Fruit fly (Drosophila melanogaster) whole organism, pupa: ENCODE results near the gene shep.

Experiments
- CG10348 ChIP-seq: fragments of 200-800 bp; sonication (Bioruptor generic); IDR thresholded peaks from 2 replicates; pipeline ENCODE4 v1.3.6; 2022; ENCODE audit warnings: missing biosample characterization, missing genetic modification characterization
- CG13204 ChIP-seq: fragments of 200-800 bp; sonication (Bioruptor generic); optimal IDR thresholded peaks from 2 replicates; lab custom pipeline; 2018; ENCODE audit warnings: missing biosample characterization, mild to moderate bottlenecking, missing genetic modification characterization, moderate library complexity
- CG14655 ChIP-seq: fragments of 200-800 bp; sonication (Bioruptor generic); optimal IDR thresholded peaks from 3 replicates; lab custom pipeline; 2017; ENCODE audit warnings: mild to moderate bottlenecking, missing biosample characterization, missing genetic modification reagents, missing genetic modification characterization
- CG4496 ChIP-seq: fragments of 200-800 bp; sonication (Bioruptor generic); IDR thresholded peaks from 3 replicates; pipeline ENCODE4 v1.3.6; 2022; ENCODE audit warnings: missing biosample characterization, missing genetic modification characterization
- CG8159 ChIP-seq: fragments of 200-800 bp; sonication (Bioruptor generic); optimal IDR thresholded peaks from 3 replicates; lab custom pipeline; 2018; ENCODE audit warnings: missing biosample characterization, mild to moderate bottlenecking, missing genetic modification characterization, moderate library complexity
- CG9948 ChIP-seq: fragments of 200-800 bp; sonication (Bioruptor generic); optimal IDR thresholded peaks from 2 replicates; lab custom pipeline; 2018; ENCODE audit warnings: missing biosample characterization, mild to moderate bottlenecking, missing genetic modification characterization, moderate library complexity
- EcR ChIP-seq: fragments of 200-800 bp; sonication (Bioruptor generic); optimal IDR thresholded peaks from 3 replicates; lab custom pipeline; 2019; ENCODE audit warnings: missing biosample characterization, missing genetic modification characterization, mild to moderate bottlenecking, moderate library complexity, missing genetic modification reagents
- Ets98B ChIP-seq: fragments of 200-800 bp; sonication (Bioruptor generic); IDR thresholded peaks from 2 replicates; pipeline ENCODE4 v1.3.6; 2022; ENCODE audit warnings: missing biosample characterization, missing genetic modification characterization
- Pif1A ChIP-seq: fragments of 200-800 bp; sonication (Bioruptor generic); optimal IDR thresholded peaks from 3 replicates; lab custom pipeline; 2016; ENCODE audit warnings: missing biosample characterization, missing genetic modification characterization
- Pif1B ChIP-seq: fragments of 200-800 bp; sonication (Bioruptor generic); optimal IDR thresholded peaks from 3 replicates; lab custom pipeline; 2016; ENCODE audit warnings: missing biosample characterization, missing genetic modification characterization
- Snoo ChIP-seq: fragments of 200-800 bp; sonication (Bioruptor generic); optimal IDR thresholded peaks from 3 replicates; lab custom pipeline; 2017; ENCODE audit warnings: missing biosample characterization, mild to moderate bottlenecking, missing genetic modification characterization, inconsistent platforms
- fd96Ca ChIP-seq: fragments of 200-800 bp; sonication (Bioruptor generic); IDR thresholded peaks from 3 replicates; pipeline ENCODE4 v1.3.6; 2022; ENCODE audit warnings: missing biosample characterization, missing genetic modification characterization

dm6 chr3L:5130508-5130907, 147.2 kb downstream of the shep start:
- no peak for TF ChIP-seq fd96Ca (GFP tag; lab: Robert Waterston, UW)
- no peak for TF ChIP-seq CG8159 (tag; lab: Kevin White, UChicago)
- no peak for TF ChIP-seq Pif1B (GFP tag; lab: Kevin White, UChicago)
- no peak for TF ChIP-seq CG10348 (GFP tag; lab: Robert Waterston, UW)
- TF ChIP-seq Pif1A (GFP tag; lab: Kevin White, UChicago): no peak
- TF ChIP-seq CG9948 (tag; lab: Kevin White, UChicago): no peak
- TF ChIP-seq EcR (GFP tag; lab: Kevin White, UChicago): no peak
- TF ChIP-seq Snoo (tag; lab: Kevin White, UChicago): no peak
- no peak for TF ChIP-seq CG14655 (GFP tag; lab: Kevin White, UChicago)
- no peak for TF ChIP-seq Ets98B (GFP tag; lab: Robert Waterston, UW)
- TF ChIP-seq CG13204 (GFP tag; lab: Kevin White, UChicago): no peak
- no peak for TF ChIP-seq CG4496 (GFP tag; lab: Robert Waterston, UW)
